Worm (Caenorhabditis elegans): Measurements from ENCODE around the gene atn-1.

ce11 chrV:12432111-12432510, 46.1 kb upstream of the atn-1 start, which contains the start of gene C54D10.13:
- TF ChIP-seq dpl-1 (GFP tag; optimal IDR thresholded peaks at IDR 0.05) (no peak), lir-3 (tag; optimal IDR thresholded peaks at IDR 0.05; ENCODE audit: poor library complexity) (no peak), pax-3 (tag; optimal IDR thresholded peaks at IDR 0.05) (no peak), nhr-11 (tag; optimal IDR thresholded peaks at IDR 0.05) (no peak), egl-27 (tag; optimal IDR thresholded peaks at IDR 0.05) (no peak), fkh-4 (tag; optimal IDR thresholded peaks at IDR 0.05; ENCODE audit: borderline replicate concordance) (no peak), ces-1 (GFP tag; optimal IDR thresholded peaks at IDR 0.05) (no peak), ztf-4 (tag; optimal IDR thresholded peaks at IDR 0.05) (no peak), lin-35 (GFP tag; optimal IDR thresholded peaks at IDR 0.05) (no peak), aha-1 (tag; optimal IDR thresholded peaks at IDR 0.05) (no peak), tbx-2 (tag; optimal IDR thresholded peaks at IDR 0.05) (no peak)
